Fruit fly (Drosophila melanogaster) whole organism, embryonic: ENCODE measurements around the gene CG7011.

ENCODE experiments used
- C15 ChIP-seq: fragments of 200-800 bp; sonication (Bioruptor generic); IDR thresholded peaks from 3 replicates; pipeline ENCODE4 v1.3.6; 2022; ENCODE audit warnings: missing biosample characterization, missing genetic modification characterization
- CG10274 ChIP-seq: fragments of 200-800 bp; sonication (Bioruptor generic); optimal IDR thresholded peaks from 3 replicates; lab custom pipeline; 2017; ENCODE audit warnings: missing biosample characterization, mild to moderate bottlenecking, missing genetic modification characterization
- CG11247 ChIP-seq: fragments of 200-800 bp; sonication (Bioruptor generic); IDR thresholded peaks from 2 replicates; pipeline ENCODE4 v1.3.6; 2022; ENCODE audit warnings: missing biosample characterization, missing genetic modification characterization
- CG12219 ChIP-seq: fragments of 200-800 bp; sonication (Bioruptor generic); optimal IDR thresholded peaks from 3 replicates; lab custom pipeline; 2018; ENCODE audit warnings: missing biosample characterization, mild to moderate bottlenecking, missing genetic modification characterization
- CG14667 ChIP-seq: fragments of 200-800 bp; sonication (Bioruptor generic); IDR thresholded peaks from 2 replicates; pipeline ENCODE4 v1.3.6; 2022; ENCODE audit warnings: missing biosample characterization, missing genetic modification characterization
- CG15514 ChIP-seq: fragments of 200-800 bp; sonication (Bioruptor generic); optimal IDR thresholded peaks from 3 replicates; lab custom pipeline; 2017; ENCODE audit warnings: missing biosample characterization, missing genetic modification characterization, mild to moderate bottlenecking, moderate library complexity, missing genetic modification reagents
- CG17359 ChIP-seq: fragments of 200-800 bp; sonication (Bioruptor generic); optimal IDR thresholded peaks from 3 replicates; lab custom pipeline; 2018; ENCODE audit warnings: missing biosample characterization, mild to moderate bottlenecking, missing genetic modification characterization, moderate library complexity
- CG18011 ChIP-seq: fragments of 200-800 bp; sonication (Bioruptor generic); optimal IDR thresholded peaks from 2 replicates; lab custom pipeline; 2017; ENCODE audit warnings: missing biosample characterization, missing genetic modification characterization, mild to moderate bottlenecking, moderate library complexity, missing genotype
- CG18599 ChIP-seq: fragments of 200-800 bp; sonication (Bioruptor generic); optimal IDR thresholded peaks from 3 replicates; lab custom pipeline; 2017; ENCODE audit warnings: missing biosample characterization, missing genetic modification characterization, mild to moderate bottlenecking, moderate library complexity, missing genetic modification reagents
- CG2120 ChIP-seq: fragments of 200-800 bp; sonication (Bioruptor generic); optimal IDR thresholded peaks from 3 replicates; lab custom pipeline; 2016; ENCODE audit warnings: missing biosample characterization, missing genetic modification characterization
- CG2199 ChIP-seq: fragments of 200-800 bp; sonication (Bioruptor generic); IDR thresholded peaks from 3 replicates; pipeline ENCODE4 v1.3.6; 2022; ENCODE audit warnings: missing biosample characterization, missing genetic modification characterization
- CG30403 ChIP-seq: fragments of 200-800 bp; sonication (Bioruptor generic); optimal IDR thresholded peaks from 3 replicates; lab custom pipeline; 2016; ENCODE audit warnings: missing biosample characterization, missing genetic modification characterization
- CG3065 ChIP-seq: fragments of 200-800 bp; sonication (Bioruptor generic); optimal IDR thresholded peaks from 2 replicates; lab custom pipeline; 2016; ENCODE audit warnings: missing biosample characterization, missing genetic modification characterization
- CG32772 ChIP-seq: fragments of 200-800 bp; sonication (Bioruptor generic); IDR thresholded peaks from 2 replicates; pipeline ENCODE4 v1.3.6; 2022; ENCODE audit warnings: missing biosample characterization, missing genetic modification characterization
- CG33557 ChIP-seq: fragments of 200-800 bp; sonication (Bioruptor generic); optimal IDR thresholded peaks from 2 replicates; lab custom pipeline; 2019; ENCODE audit warnings: missing biosample characterization, mild to moderate bottlenecking, missing genetic modification characterization, moderate library complexity
- CG4282 ChIP-seq: fragments of 200-800 bp; sonication (Bioruptor generic); optimal IDR thresholded peaks from 2 replicates; lab custom pipeline; 2016; ENCODE audit warnings: missing biosample characterization, missing genetic modification characterization
- CG6689 ChIP-seq: fragments of 200-800 bp; sonication (Bioruptor generic); IDR thresholded peaks from 2 replicates; pipeline ENCODE4 v1.3.6; 2022; ENCODE audit warnings: missing biosample characterization, missing genetic modification characterization
- CG7839 ChIP-seq: fragments of 200-800 bp; sonication (Bioruptor generic); optimal IDR thresholded peaks from 3 replicates; lab custom pipeline; 2018; ENCODE audit warnings: missing biosample characterization, mild to moderate bottlenecking, missing genetic modification characterization, moderate library complexity
- CG8359 ChIP-seq: fragments of 200-800 bp; sonication (Bioruptor generic); optimal IDR thresholded peaks from 2 replicates; lab custom pipeline; 2017; ENCODE audit warnings: missing biosample characterization, mild to moderate bottlenecking, missing genetic modification characterization, borderline replicate concordance
- CHES-1-like ChIP-seq: fragments of 200-800 bp; sonication (Bioruptor generic); optimal IDR thresholded peaks from 2 replicates; lab custom pipeline; 2016; ENCODE audit warnings: missing biosample characterization, missing genetic modification characterization
- CrebB ChIP-seq: fragments of 200-800 bp; sonication (Bioruptor generic); optimal IDR thresholded peaks from 3 replicates; lab custom pipeline; 2018; ENCODE audit warnings: missing biosample characterization, mild to moderate bottlenecking, missing genetic modification characterization
- D19A ChIP-seq: fragments of 200-800 bp; optimal IDR thresholded peaks from 3 replicates; lab custom pipeline; 2019; ENCODE audit warnings: missing biosample characterization, mild to moderate bottlenecking, missing genetic modification characterization, moderate library complexity
- Dfd ChIP-seq, 2 experiments: fragments of >200 bp; optimal IDR thresholded peaks; 2 replicates each; lab custom pipeline; 2017; ENCODE audit warnings: missing biosample characterization in 2 of 2, missing genetic modification characterization in 2 of 2
- Dp ChIP-seq: fragments of 200-800 bp; sonication (Bioruptor generic); optimal IDR thresholded peaks from 2 replicates; lab custom pipeline; 2018; ENCODE audit warnings: missing biosample characterization, mild to moderate bottlenecking, missing genetic modification characterization, moderate library complexity
- Eip74EF ChIP-seq, 2 experiments: fragments of 200-800 bp in 1 of 2; fragments of >200 bp in 1 of 2; sonication (Bioruptor generic) in 1 of 2; optimal IDR thresholded peaks; 2 replicates each; lab custom pipeline; 2017 to 2019; ENCODE audit warnings: missing biosample characterization in 2 of 2, missing genetic modification characterization in 2 of 2, mild to moderate bottlenecking in 1 of 2, moderate library complexity in 1 of 2
- Fer3 ChIP-seq: fragments of 200-800 bp; sonication (Bioruptor generic); optimal IDR thresholded peaks from 2 replicates; lab custom pipeline; 2018; ENCODE audit warnings: missing biosample characterization, mild to moderate bottlenecking, missing genetic modification characterization, moderate library complexity
- HLH54F ChIP-seq: fragments of 200-800 bp; sonication (Bioruptor generic); optimal IDR thresholded peaks from 3 replicates; lab custom pipeline; 2016; ENCODE audit warnings: missing biosample characterization, missing genetic modification characterization
- MESR4 ChIP-seq: fragments of 200-800 bp; sonication (Bioruptor generic); optimal IDR thresholded peaks from 2 replicates; lab custom pipeline; 2018; ENCODE audit warnings: missing biosample characterization, mild to moderate bottlenecking, missing genetic modification characterization, moderate library complexity
- Myb ChIP-seq: fragments of 200-800 bp; sonication (Bioruptor generic); optimal IDR thresholded peaks from 2 replicates; lab custom pipeline; 2016; ENCODE audit warnings: missing biosample characterization, missing genetic modification characterization
- Pdp1 ChIP-seq, 2 experiments: fragments of 200-800 bp; sonication (Bioruptor generic); optimal IDR thresholded peaks; 3 replicates each; lab custom pipeline; 2016; ENCODE audit warnings: missing biosample characterization in 2 of 2, missing genetic modification characterization in 2 of 2, mild to moderate bottlenecking in 1 of 2, moderate library complexity in 1 of 2
- Poxn ChIP-seq: fragments of 200-800 bp; sonication (Bioruptor generic); IDR thresholded peaks from 2 replicates; pipeline ENCODE4 v1.3.6; 2022; ENCODE audit warnings: missing biosample characterization, missing genetic modification characterization
- Six4 ChIP-seq: fragments of 200-800 bp; sonication (Bioruptor generic); optimal IDR thresholded peaks from 2 replicates; lab custom pipeline; 2016; ENCODE audit warnings: missing biosample characterization, missing genetic modification characterization
- btn ChIP-seq: fragments of 200-800 bp; sonication (Bioruptor generic); optimal IDR thresholded peaks from 2 replicates; lab custom pipeline; 2016; ENCODE audit warnings: missing biosample characterization, missing genetic modification characterization
- chif ChIP-seq, 2 experiments: fragments of 200-800 bp; sonication (Bioruptor generic); optimal IDR thresholded peaks; 3 replicates each; lab custom pipeline; 2016; ENCODE audit warnings: missing biosample characterization in 2 of 2, missing genetic modification characterization in 2 of 2
- corto ChIP-seq: fragments of 200-800 bp; sonication (Bioruptor generic); optimal IDR thresholded peaks from 2 replicates; lab custom pipeline; 2016; ENCODE audit warnings: missing biosample characterization, mild to moderate bottlenecking, missing genetic modification characterization, moderate library complexity
- danr ChIP-seq: fragments of 200-800 bp; sonication (Bioruptor generic); IDR thresholded peaks from 2 replicates; pipeline ENCODE4 v1.3.6; 2022; ENCODE audit warnings: missing biosample characterization, missing genetic modification characterization
- emc ChIP-seq: fragments of 200-800 bp; sonication (Bioruptor generic); optimal IDR thresholded peaks from 2 replicates; lab custom pipeline; 2016; ENCODE audit warnings: missing biosample characterization, missing genetic modification characterization
- fd3F ChIP-seq: fragments of 200-800 bp; sonication (Bioruptor generic); optimal IDR thresholded peaks from 2 replicates; lab custom pipeline; 2018; ENCODE audit warnings: missing biosample characterization, mild to moderate bottlenecking, missing genetic modification characterization, moderate library complexity
- grau ChIP-seq: fragments of 200-800 bp; optimal IDR thresholded peaks from 3 replicates; lab custom pipeline; 2019; ENCODE audit warnings: missing biosample characterization, mild to moderate bottlenecking, missing genetic modification characterization, moderate library complexity
- ind ChIP-seq: fragments of 200-800 bp; sonication (Bioruptor generic); optimal IDR thresholded peaks from 3 replicates; lab custom pipeline; 2016; ENCODE audit warnings: missing biosample characterization, missing genetic modification characterization
- lov ChIP-seq, 2 experiments: fragments of 200-800 bp in 1 of 2; fragments of >200 bp in 1 of 2; sonication (Bioruptor generic) in 1 of 2; IDR thresholded peaks in 1 of 2; optimal IDR thresholded peaks in 1 of 2; 2 replicates in 1 of 2; 3 replicates in 1 of 2; pipeline versions ENCODE4 v1.3.6 to Lab custom; 2017 to 2022; ENCODE audit warnings: missing biosample characterization in 1 of 2, missing genetic modification characterization in 1 of 2
- pan ChIP-seq, 4 experiments: fragments of >200 bp in 3 of 4; fragments of 200-800 bp in 1 of 4; sonication (Bioruptor generic) in 1 of 4; optimal IDR thresholded peaks in 3 of 4; IDR thresholded peaks in 1 of 4; 2 replicates each; pipeline versions ENCODE4 v1.3.6 to Lab custom; 2017 to 2022; ENCODE audit warnings: missing biosample characterization in 2 of 4, missing genetic modification characterization in 2 of 4, mixed read lengths in 1 of 4
- repo ChIP-seq: fragments of 200-800 bp; sonication (Bioruptor generic); optimal IDR thresholded peaks from 2 replicates; lab custom pipeline; 2016; ENCODE audit warnings: missing biosample characterization, missing genetic modification characterization
- sna ChIP-seq: fragments of 200-800 bp; sonication (Bioruptor generic); IDR thresholded peaks from 2 replicates; pipeline ENCODE4 v1.3.6; 2022; ENCODE audit warnings: missing biosample characterization, missing genetic modification characterization; ENCODE audit not compliant: partially characterized antibody
- sr ChIP-seq: fragments of 200-800 bp; sonication (Bioruptor generic); IDR thresholded peaks from 3 replicates; pipeline ENCODE4 v1.3.6; 2022; ENCODE audit warnings: missing biosample characterization, missing genetic modification characterization
- tap ChIP-seq: fragments of 200-800 bp; optimal IDR thresholded peaks from 3 replicates; lab custom pipeline; 2019; ENCODE audit warnings: missing biosample characterization, mild to moderate bottlenecking, missing genetic modification characterization, moderate library complexity
- zf30C ChIP-seq: fragments of 200-800 bp; sonication (Bioruptor generic); optimal IDR thresholded peaks from 3 replicates; lab custom pipeline; 2018; ENCODE audit warnings: missing biosample characterization, mild to moderate bottlenecking, missing genetic modification characterization

Gene CG7011

DNA sequence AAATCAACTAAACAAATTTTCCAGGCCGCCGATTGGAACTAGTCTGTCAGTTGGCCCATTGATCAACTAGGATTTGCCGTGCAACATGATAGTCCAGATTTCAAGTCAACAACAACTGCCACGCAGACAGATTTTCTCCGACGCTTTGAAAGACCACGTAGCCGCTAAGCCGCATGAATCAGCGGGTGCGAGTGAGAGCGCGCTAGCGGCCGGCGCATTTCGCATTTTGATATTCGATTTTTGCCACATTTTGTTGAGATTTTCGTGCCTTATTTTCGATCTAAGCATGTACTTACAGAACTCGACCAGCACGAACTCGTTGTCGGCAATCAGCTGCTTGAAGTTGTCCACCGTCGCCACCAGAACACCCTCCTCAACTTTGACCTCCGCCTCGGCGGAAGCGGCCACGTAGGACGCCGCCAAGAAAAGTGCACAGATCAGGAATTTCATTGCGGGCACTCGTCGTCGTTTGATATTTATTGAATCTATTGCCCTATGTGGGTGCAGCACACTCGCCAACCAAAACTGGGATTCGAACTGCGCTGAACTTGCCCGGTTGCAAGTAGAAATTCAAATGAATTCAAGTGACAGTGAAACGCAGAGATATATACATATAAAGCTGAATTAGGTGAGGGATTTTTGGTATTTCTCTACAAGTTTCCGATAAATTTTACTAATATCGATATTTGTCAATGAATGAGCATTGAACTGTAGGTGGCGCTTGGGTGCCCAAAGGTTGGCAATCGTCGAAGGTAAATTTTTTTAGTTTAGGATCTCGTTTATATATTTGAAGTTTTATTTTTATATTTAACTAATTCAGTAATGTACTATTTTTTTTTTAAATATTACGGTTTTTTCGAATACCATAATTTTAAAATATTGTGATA, 21.2 kb downstream of the CG7011 start, which contains the start of gene Pdi (continued):
- TF ChIP-seq CG32772 (no peak), Fer3 (tag; lab: Kevin White, UChicago) (peak; percentile 26), CG15514 (GFP tag; lab: Kevin White, UChicago) (peak; percentile 58), C15 (GFP tag; lab: Robert Waterston, UW) (no peak), Myb (GFP tag; lab: Kevin White, UChicago) (peak; percentile 30), CHES-1-like (GFP tag; lab: Kevin White, UChicago) (no peak), CG17359 (peak; percentile 56), CG12219 (no peak), CG6689 (GFP tag; lab: Robert Waterston, UW) (no peak), CrebB (peak; percentile 41), chif (GFP tag; optimal IDR thresholded peaks at IDR 0.05; lab: Kevin White, UChicago) (peak in 1 of 2 experiments; percentile 39), pan (optimal IDR thresholded peaks at IDR 0.05; lab: Kevin White, UChicago) (no peak), pan (GFP tag; optimal IDR thresholded peaks at IDR 0.05 in 1 of 2, IDR thresholded peaks at IDR 0.05 in 1 of 2) (no peak), grau (peak; percentile 53), CG33557 (GFP tag; lab: Kevin White, UChicago) (no peak), D19A (peak; percentile 45), zf30C (GFP tag; lab: Kevin White, UChicago) (no peak), CG8359 (GFP tag; lab: Kevin White, UChicago) (no peak), CG30403 (GFP tag; lab: Kevin White, UChicago) (peak; percentile 21), repo (peak; percentile 2), fd3F (GFP tag; lab: Kevin White, UChicago) (no peak), Dfd (GFP tag; optimal IDR thresholded peaks at IDR 0.05; lab: Kevin White, UChicago) (no peak), btn (no peak), corto (no peak), Six4 (GFP tag; lab: Kevin White, UChicago) (no peak), Eip74EF (GFP tag; optimal IDR thresholded peaks at IDR 0.05; lab: Kevin White, UChicago) (peak in 1 of 2 experiments; percentile 16), CG2120 (GFP tag; lab: Kevin White, UChicago) (peak; percentile 25), Dp (GFP tag; lab: Kevin White, UChicago) (peak; percentile 62), CG18011 (GFP tag; lab: Kevin White, UChicago) (no peak), lov (optimal IDR thresholded peaks at IDR 0.05; lab: Kevin White, UChicago) (no peak), lov (GFP tag; IDR thresholded peaks at IDR 0.05; lab: Robert Waterston, UW) (no peak), Poxn (GFP tag; lab: Robert Waterston, UW) (no peak), ind (GFP tag; lab: Kevin White, UChicago) (no peak), CG11247 (GFP tag; lab: Robert Waterston, UW) (no peak), HLH54F (GFP tag; lab: Kevin White, UChicago) (no peak), danr (no peak), sna (no peak), MESR4 (peak; percentile 79), Pdp1 (GFP tag; optimal IDR thresholded peaks at IDR 0.05; lab: Kevin White, UChicago) (peak in 1 of 2 experiments; percentile 50), CG14667 (GFP tag; lab: Robert Waterston, UW) (no peak), CG4282 (GFP tag; lab: Kevin White, UChicago) (no peak), emc (GFP tag; lab: Kevin White, UChicago) (no peak), sr (no peak), CG7839 (tag; lab: Kevin White, UChicago) (peak; percentile 29), CG10274 (GFP tag; lab: Kevin White, UChicago) (no peak), CG3065 (no peak), CG18599 (GFP tag; lab: Kevin White, UChicago) (no peak), CG2199 (GFP tag; lab: Robert Waterston, UW) (peak; percentile 78; the same call in 2 of the 3 replicates), tap (tag; lab: Kevin White, UChicago) (no peak)
